Fruit fly (Drosophila melanogaster): Measurements from ENCODE around the gene ACXD.

The ACXD gene

DNA sequence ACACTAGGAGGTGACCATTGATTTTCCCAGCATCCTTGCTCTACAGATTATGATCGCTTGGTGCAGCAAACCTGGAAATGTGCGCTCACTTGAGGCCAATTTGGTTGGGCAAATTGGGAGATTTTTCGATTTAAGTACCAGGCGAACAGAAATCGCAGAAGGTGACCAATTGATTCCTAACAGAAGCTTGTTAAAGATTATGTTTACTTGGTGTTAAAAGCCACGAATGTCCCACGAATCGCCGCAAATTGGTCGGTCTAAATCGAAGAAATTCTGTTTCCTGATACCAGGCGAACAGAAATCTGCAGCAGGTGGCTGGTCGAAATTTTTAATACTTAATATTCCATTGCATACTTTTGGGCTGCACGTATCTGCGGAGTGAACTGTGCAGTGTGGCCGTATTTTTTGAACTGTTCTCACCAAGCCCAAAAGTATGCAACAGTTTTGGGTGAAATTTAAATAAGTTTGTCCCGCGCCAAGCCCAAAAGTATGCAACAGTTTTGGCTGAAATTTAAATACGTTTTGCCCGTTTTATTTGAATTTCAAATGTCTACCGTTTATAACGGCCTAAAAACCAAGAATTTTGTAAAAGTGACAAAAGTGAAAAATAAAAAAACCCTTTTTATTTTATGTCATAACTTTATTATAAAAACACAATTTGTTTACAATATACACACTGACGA is 6.6 kb downstream of the ACXD start, which contains the start of gene CG32301 (continued):
- TF ChIP-seq kni (GFP tag; optimal IDR thresholded peaks at IDR 0.05) (peak; percentile 80), CoRest (tag; optimal IDR thresholded peaks at IDR 0.05) (peak; percentile 27), bbx (GFP tag; IDR thresholded peaks at IDR 0.05; ENCODE audit: partially characterized antibody) (peak; percentile 51), CG3847 (GFP tag; IDR thresholded peaks at IDR 0.05) (0 out of 2 replicates have a peak, but pooled peaks have one; percentile 9), hbn (GFP tag; IDR thresholded peaks at IDR 0.05; ENCODE audit: partially characterized antibody) (peak; percentile 33; the same call in 1 of the 2 replicates), CG30431 (GFP tag; optimal IDR thresholded peaks at IDR 0.05) (no peak), Elba2 (GFP tag; optimal IDR thresholded peaks at IDR 0.05) (no peak), CG2199 (GFP tag; IDR thresholded peaks at IDR 0.05) (0 out of 3 replicates have a peak, but pooled peaks have one; percentile 17), tgo (GFP tag; IDR thresholded peaks at IDR 0.05) (no peak), amos (GFP tag; IDR thresholded peaks at IDR 0.05; ENCODE audit: partially characterized antibody) (peak; percentile 32; the same call in 1 of the 2 replicates), kah (GFP tag; optimal IDR thresholded peaks at IDR 0.05) (peak; percentile 52), Myb (GFP tag; optimal IDR thresholded peaks at IDR 0.05) (peak; percentile 97), grn (GFP tag; optimal IDR thresholded peaks at IDR 0.05) (no peak), Side (GFP tag; optimal IDR thresholded peaks at IDR 0.05) (no peak), cwo (GFP tag; optimal IDR thresholded peaks at IDR 0.05) (no peak)

DNA sequence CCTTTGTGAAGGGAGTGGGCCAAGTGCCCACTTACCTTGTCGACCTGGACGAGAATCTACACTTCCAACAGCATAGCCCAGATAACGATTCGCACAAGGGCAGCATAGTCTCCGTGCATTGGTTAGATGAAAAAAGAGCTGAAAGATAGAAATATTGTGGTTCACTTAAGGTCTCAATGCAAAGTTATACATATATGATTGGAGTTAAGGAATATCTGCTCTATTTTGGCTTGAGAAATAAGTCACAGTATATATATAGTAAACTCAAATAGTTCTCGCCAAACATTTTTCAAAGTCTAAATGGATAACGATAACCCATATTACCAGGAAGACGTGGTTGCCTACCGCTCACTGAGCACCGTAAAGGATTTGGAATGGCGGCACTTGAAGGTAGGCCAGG is 10.9 kb downstream of the ACXD start, which contains the start of gene CG32305:
CG32305 (plus strand) TSS at position 301 of the 400 bp plus-strand sequence.
- TF ChIP-seq sqz (GFP tag; optimal IDR thresholded peaks at IDR 0.05) (no peak), Dek (tag; optimal IDR thresholded peaks at IDR 0.05) (no peak), CG17328 (GFP tag; IDR thresholded peaks at IDR 0.05) (no peak), B-H1 (GFP tag; IDR thresholded peaks at IDR 0.05) (no peak), D19A (tag; optimal IDR thresholded peaks at IDR 0.05) (no peak), phol (tag; optimal IDR thresholded peaks at IDR 0.05) (no peak)

DNA sequence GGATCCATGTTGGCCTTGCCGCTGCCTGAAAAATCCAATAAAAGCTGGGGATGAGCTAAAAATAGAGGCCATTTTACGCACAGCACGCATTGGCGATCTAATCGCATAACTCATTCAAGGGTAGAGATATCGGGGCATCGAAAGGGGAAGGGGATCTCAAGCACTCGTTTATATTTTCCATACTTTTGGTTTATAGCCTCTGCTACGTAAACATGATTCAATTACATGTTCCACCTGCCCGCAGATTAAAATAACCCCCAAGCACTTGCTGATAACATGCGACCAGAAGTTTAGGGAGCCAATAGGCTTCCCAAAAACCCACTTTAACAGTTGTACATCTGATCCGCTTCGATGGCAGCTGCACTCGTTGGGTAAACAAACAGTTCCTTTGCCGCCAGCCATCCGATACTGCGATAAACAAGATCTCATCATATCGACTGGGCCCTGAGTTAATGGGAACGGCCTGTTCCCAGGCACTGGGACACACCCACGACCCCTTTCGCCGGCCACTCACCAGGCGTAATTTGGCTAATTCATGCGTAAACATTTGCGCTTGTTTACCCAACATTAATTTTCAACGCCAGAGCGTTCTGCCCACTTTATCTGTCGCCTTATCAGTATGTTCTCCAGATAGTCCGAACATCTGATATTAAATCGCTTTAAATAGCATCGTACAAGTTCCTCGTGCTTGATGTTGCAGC is 16.7 kb downstream of the ACXD start:
- TF ChIP-seq mirr (GFP tag; optimal IDR thresholded peaks at IDR 0.05) (no peak), schlank (tag; optimal IDR thresholded peaks at IDR 0.05) (peak; percentile 8), Nf-YC (tag; optimal IDR thresholded peaks at IDR 0.05) (peak; percentile 1), CG7928 (GFP tag; optimal IDR thresholded peaks at IDR 0.05) (no peak), caup (GFP tag; optimal IDR thresholded peaks at IDR 0.05; ENCODE audit: severe bottlenecking) (peak; percentile 34), CrebB (tag; optimal IDR thresholded peaks at IDR 0.05) (peak; percentile 12), CG6813 (GFP tag; optimal IDR thresholded peaks at IDR 0.05) (peak; percentile 11), CG17385 (GFP tag; optimal IDR thresholded peaks at IDR 0.05) (peak; percentile 3), ci (GFP tag; IDR thresholded peaks at IDR 0.05) (peak; percentile 25; the same call in 1 of the 3 replicates), so (GFP tag; IDR thresholded peaks at IDR 0.05) (0 out of 3 replicates have a peak, but pooled peaks have one; percentile 16), CG18599 (GFP tag; optimal IDR thresholded peaks at IDR 0.05) (peak; percentile 62), Meics (GFP tag; optimal IDR thresholded peaks at IDR 0.05) (peak; percentile 41), exex (tag; optimal IDR thresholded peaks at IDR 0.05) (peak; percentile 61), sd (tag; optimal IDR thresholded peaks at IDR 0.05) (peak; percentile 86), CG3163 (GFP tag; optimal IDR thresholded peaks at IDR 0.05) (no peak), CG10543 (GFP tag; optimal IDR thresholded peaks at IDR 0.05) (peak; percentile 59), GATAe (GFP tag; conservative IDR thresholded peaks at IDR 0.05) (peak; percentile 59), ATbp (GFP tag; optimal IDR thresholded peaks at IDR 0.05) (peak; percentile 31), CG12071 (GFP tag; optimal IDR thresholded peaks at IDR 0.05) (peak; percentile 50), CG15514 (GFP tag; optimal IDR thresholded peaks at IDR 0.05) (peak; percentile 26), chinmo (GFP tag; IDR thresholded peaks at IDR 0.05; ENCODE audit: partially characterized antibody) (0 out of 4 replicates have a peak, but pooled peaks have one; percentile 31), Ets65A (GFP tag) (peak; percentile 4), Vsx1 (GFP tag; optimal IDR thresholded peaks at IDR 0.05) (peak; percentile 41)
